Worm (Caenorhabditis elegans) whole organism, early embryonic: Measurements from ENCODE around the gene daf-42.

Source experiments
- B0310.2 ChIP-seq: sonication (generic microtip); optimal IDR thresholded peaks from 2 replicates; lab custom pipeline; 2016; ENCODE audit warnings: mild to moderate bottlenecking, missing genetic modification characterization, missing compliant biosample characterization
- F13C5.2 ChIP-seq: sonication (generic microtip); optimal IDR thresholded peaks from 2 replicates; lab custom pipeline; 2017; ENCODE audit warnings: mild to moderate bottlenecking, missing genetic modification characterization, inconsistent platforms, missing compliant biosample characterization
- ama-1 ChIP-seq: fragments of 150-350 bp; optimal IDR thresholded peaks from 2 replicates; lab custom pipeline; 2014
- ceh-13 ChIP-seq: fragments of 200-800 bp; sonication (Bioruptor generic); optimal IDR thresholded peaks from 2 replicates; lab custom pipeline; 2018; ENCODE audit warnings: mild to moderate bottlenecking, missing genetic modification characterization, missing compliant biosample characterization
- ets-7 ChIP-seq: sonication (generic microtip); optimal IDR thresholded peaks from 2 replicates; lab custom pipeline; 2016; ENCODE audit warnings: missing genotype, missing genetic modification characterization, missing compliant biosample characterization
- flt-1 ChIP-seq: fragments of 200-800 bp; sonication (Bioruptor generic); IDR thresholded peaks from 2 replicates; pipeline ENCODE4 v1.3.6; 2022; ENCODE audit warnings: missing genetic modification characterization, missing compliant biosample characterization
- hmbx-1 ChIP-seq: sonication (generic microtip); optimal IDR thresholded peaks from 2 replicates; lab custom pipeline; 2016; ENCODE audit warnings: mild to moderate bottlenecking, missing genetic modification characterization, missing compliant biosample characterization
- hnd-1 ChIP-seq: sonication (generic microtip); optimal IDR thresholded peaks from 2 replicates; lab custom pipeline; 2016; ENCODE audit warnings: missing genetic modification characterization, missing compliant biosample characterization
- pes-1 ChIP-seq: fragments of 200-800 bp; sonication (Bioruptor generic); IDR thresholded peaks from 2 replicates; pipeline ENCODE4 v1.3.6; 2022; ENCODE audit warnings: missing genetic modification reagents, missing genetic modification characterization, missing compliant biosample characterization
- sea-1 ChIP-seq: fragments of 200-800 bp; sonication (Bioruptor generic); conservative IDR thresholded peaks from 2 replicates; pipeline ENCODE4 v1.3.6; 2022; ENCODE audit warnings: missing genetic modification characterization, missing compliant biosample characterization
- tbx-37 ChIP-seq: fragments of 200-800 bp; sonication (Bioruptor generic); conservative IDR thresholded peaks from 2 replicates; pipeline ENCODE4 v1.3.6; 2022; ENCODE audit warnings: missing genetic modification reagents, missing genetic modification characterization, missing compliant biosample characterization
- tra-4 ChIP-seq: sonication (generic microtip); optimal IDR thresholded peaks from 2 replicates; lab custom pipeline; 2017; ENCODE audit warnings: missing genetic modification characterization, missing compliant biosample characterization

ce11 chrIV:7291957-7292356, 54.7 kb downstream of the daf-42 start, which contains the start of gene F42C5.4:
- no peak for TF ChIP-seq ama-1 (lab: Kevin White, UChicago)
- no peak for TF ChIP-seq B0310.2 (tag; lab: Kevin White, UChicago)
- TF ChIP-seq hmbx-1 (tag; lab: Kevin White, UChicago): no peak
- no peak for TF ChIP-seq tra-4 (tag; lab: Kevin White, UChicago)
- TF ChIP-seq hnd-1 (tag; lab: Kevin White, UChicago): no peak
- no peak for TF ChIP-seq ceh-13 (GFP tag; lab: Kevin White, UChicago)
- no peak for TF ChIP-seq tbx-37 (GFP tag; lab: Robert Waterston, UW)
- TF ChIP-seq pes-1 (GFP tag; lab: Robert Waterston, UW): no peak
- no peak for TF ChIP-seq sea-1 (GFP tag; lab: Robert Waterston, UW)
- no peak for TF ChIP-seq F13C5.2 (tag; lab: Kevin White, UChicago)
- no peak for TF ChIP-seq flt-1 (GFP tag; lab: Robert Waterston, UW)
- TF ChIP-seq ets-7 (tag; lab: Kevin White, UChicago): no peak
